Worm (Caenorhabditis elegans): ENCODE data around the gene T20D4.7.

- TF ChIP-seq unc-39 (tag; optimal IDR thresholded peaks at IDR 0.05) (no peak), nhr-25 (tag; optimal IDR thresholded peaks at IDR 0.05) (peak; percentile 96), blmp-1 (tag; optimal IDR thresholded peaks at IDR 0.05; ENCODE audit: insufficient read depth) (peak; percentile 29), snpc-4 (tag; optimal IDR thresholded peaks at IDR 0.05) (peak; percentile 63), lin-13 (GFP tag; optimal IDR thresholded peaks at IDR 0.05) (peak; percentile 76), unc-62 (GFP tag; optimal IDR thresholded peaks at IDR 0.05) (no peak), nhr-237 (tag; optimal IDR thresholded peaks at IDR 0.05) (no peak), ama-1 (optimal IDR thresholded peaks at IDR 0.05) (no peak), fos-1 (tag; optimal IDR thresholded peaks at IDR 0.05) (peak; percentile 89), nhr-11 (tag; optimal IDR thresholded peaks at IDR 0.05) (no peak), nhr-21 (tag; optimal IDR thresholded peaks at IDR 0.05) (peak; percentile 84), mab-5 (tag; optimal IDR thresholded peaks at IDR 0.05) (peak; percentile 18)
Measured at ce11 chrV:3391005-3391404, 17.7 kb upstream of the T20D4.7 start.

All from whole organism, L2 larva.